Worm (Caenorhabditis elegans): ENCODE measurements around the gene gck-1.

DNA sequence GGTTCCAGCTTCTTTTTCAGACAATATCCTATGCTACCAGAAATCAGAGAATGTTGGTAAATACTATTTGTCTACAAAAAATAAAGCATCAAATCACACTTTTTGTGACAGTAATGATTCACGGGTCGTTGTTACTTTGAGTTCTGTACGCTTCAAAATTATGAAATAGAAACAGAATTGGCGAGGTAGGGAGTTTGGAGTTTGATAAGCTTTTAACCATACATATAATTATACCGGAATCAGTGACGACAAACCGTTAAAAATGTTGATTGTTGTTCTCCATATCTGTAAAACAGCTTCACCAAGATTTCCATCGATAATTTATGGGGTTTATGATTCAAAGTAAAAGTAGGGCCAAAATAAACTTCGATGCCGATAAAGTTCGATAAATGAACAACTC is 30.3 kb downstream of the gck-1 start:
- TF ChIP-seq ceh-28 (tag; optimal IDR thresholded peaks at IDR 0.05) (no peak), pqm-1 (tag; optimal IDR thresholded peaks at IDR 0.05) (peak; percentile 55), elt-3 (tag; optimal IDR thresholded peaks at IDR 0.05) (no peak), daf-12 (tag; optimal IDR thresholded peaks at IDR 0.05) (no peak), ama-1 (optimal IDR thresholded peaks at IDR 0.05) (no peak)
